Fruit fly (Drosophila melanogaster): ENCODE data around the gene tweek.

DNA sequence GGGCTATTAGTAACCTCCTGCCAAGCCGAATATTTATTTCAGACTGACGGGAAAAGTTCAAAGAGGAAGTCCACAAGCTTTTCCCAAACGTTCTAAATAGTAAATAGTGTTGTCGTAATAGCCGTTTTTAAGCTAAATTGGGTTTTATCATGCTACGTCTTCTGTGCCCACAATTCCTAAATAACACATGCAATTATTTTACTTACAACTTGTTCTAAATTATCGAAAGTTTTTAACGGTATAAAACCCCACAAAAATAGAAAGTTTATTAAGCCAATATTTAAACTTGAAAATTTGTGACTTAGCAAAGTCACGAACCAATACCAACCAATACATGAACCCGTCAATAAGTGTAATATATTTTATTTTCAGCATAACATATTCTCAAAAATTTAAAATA, 39.6 kb upstream of the tweek start, which contains the start of gene CG13284:
- TF ChIP-seq pad (GFP tag; optimal IDR thresholded peaks at IDR 0.05) (no peak), CG5204 (GFP tag; optimal IDR thresholded peaks at IDR 0.05) (no peak), bab1 (GFP tag; optimal IDR thresholded peaks at IDR 0.05) (no peak)

All from whole organism, adult.